Worm (Caenorhabditis elegans): ENCODE data around the gene clc-29.

clc-29 gene

DNA sequence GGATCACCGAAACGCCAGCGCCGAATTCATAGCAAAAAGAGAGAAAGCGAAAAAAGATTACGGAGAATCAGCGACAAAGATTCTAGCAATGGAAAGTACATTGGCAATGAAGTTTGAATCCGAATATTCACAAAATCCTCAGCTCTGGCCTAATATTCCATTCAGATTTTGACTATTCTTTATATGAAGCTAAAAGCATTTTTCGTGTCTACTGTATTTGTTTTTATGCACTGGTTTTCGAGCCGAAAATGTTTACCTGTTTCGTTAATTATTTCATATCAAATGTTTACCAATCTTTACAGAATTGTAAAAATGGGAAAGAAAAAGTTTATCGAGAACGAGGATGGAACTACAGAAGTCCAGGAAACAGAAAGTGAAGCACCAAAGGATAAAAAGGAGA is 39.5 kb downstream of the clc-29 start, which contains the start of gene F10E9.4:
Gene F10E9.4, plus strand, starts transcription at position 301 of the 400 bp plus-strand sequence.
- TF ChIP-seq egl-43 (GFP tag; IDR thresholded peaks at IDR 0.05) (no peak), lsy-2 (tag; optimal IDR thresholded peaks at IDR 0.05) (no peak), ceh-82 (tag; optimal IDR thresholded peaks at IDR 0.05) (no peak), snpc-1.2 (GFP tag; IDR thresholded peaks at IDR 0.05) (no peak), nhr-6 (tag; optimal IDR thresholded peaks at IDR 0.05) (no peak), mdt-29 (GFP tag; IDR thresholded peaks at IDR 0.05) (no peak), lir-3 (tag; optimal IDR thresholded peaks at IDR 0.05) (no peak), ceh-28 (tag; optimal IDR thresholded peaks at IDR 0.05) (no peak), rbr-2 (tag; optimal IDR thresholded peaks at IDR 0.05) (no peak)

DNA sequence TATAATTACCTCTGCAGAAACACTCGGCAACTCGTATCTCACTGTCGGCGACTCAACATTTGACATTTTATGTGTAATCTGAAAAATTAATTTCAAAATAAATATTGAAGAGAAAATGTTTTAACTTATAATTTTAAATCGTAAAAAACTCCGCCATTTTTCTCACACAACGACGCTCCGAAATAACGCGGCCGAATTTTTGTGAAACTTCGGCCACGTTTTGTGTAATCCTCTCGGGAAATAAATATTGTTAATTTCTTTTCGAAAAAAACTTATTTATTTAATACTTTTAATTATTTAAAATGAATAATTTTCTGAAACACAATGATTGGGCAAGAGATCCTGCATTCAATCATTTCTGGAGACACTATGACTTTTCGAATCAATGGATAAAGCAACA is 40.4 kb downstream of the clc-29 start, which contains the start of the genes F10E9.7 and F10E9.5:
Gene F10E9.7, minus strand, starts transcription at position 86 of the 400 bp plus-strand sequence.
Gene F10E9.5, plus strand, starts transcription at position 237 of the 400 bp plus-strand sequence.
- TF ChIP-seq Y5F2A.4 (GFP tag; optimal IDR thresholded peaks at IDR 0.05) = no peak
- peak; percentile 45 for TF ChIP-seq nhr-6 (tag; optimal IDR thresholded peaks at IDR 0.05)
- TF ChIP-seq rbr-2 (tag; optimal IDR thresholded peaks at IDR 0.05) = peak; percentile 76
- peak in 1 of 2 experiments; percentile 96 for TF ChIP-seq lsy-2 (tag; optimal IDR thresholded peaks at IDR 0.05)
- no peak for TF ChIP-seq ceh-28 (tag; optimal IDR thresholded peaks at IDR 0.05)
- TF ChIP-seq pqm-1 (tag; optimal IDR thresholded peaks at IDR 0.05) = peak; percentile 25
- peak; percentile 24 for TF ChIP-seq nhr-48 (tag; optimal IDR thresholded peaks at IDR 0.05)
- TF ChIP-seq arid-1 (GFP tag; conservative IDR thresholded peaks at IDR 0.05) = peak; percentile 60; the same call in 1 of the 2 replicates
- no peak for TF ChIP-seq aha-1 (tag)
- TF ChIP-seq ZK337.2 (GFP tag; IDR thresholded peaks at IDR 0.05) = peak; percentile 97
- TF ChIP-seq mep-1 (tag; optimal IDR thresholded peaks at IDR 0.05) = peak; percentile 87
- TF ChIP-seq sdz-12 (GFP tag; optimal IDR thresholded peaks at IDR 0.05) = peak; percentile 68
- peak; percentile 60; the same call in 1 of the 2 replicates for TF ChIP-seq zfp-3 (GFP tag; conservative IDR thresholded peaks at IDR 0.05)
- TF ChIP-seq madf-5 (GFP tag; IDR thresholded peaks at IDR 0.05) = peak in 1 of 2 experiments; percentile 61; a peak in 1 of 4 replicates
- TF ChIP-seq hlh-11 (tag; optimal IDR thresholded peaks at IDR 0.05) = no peak
- no peak for TF ChIP-seq cey-2 (tag; optimal IDR thresholded peaks at IDR 0.05; ENCODE audit: borderline replicate concordance, insufficient read depth)
- 0 out of 2 replicates have a peak, but pooled peaks have one; percentile 10 for TF ChIP-seq tag-97 (GFP tag; IDR thresholded peaks at IDR 0.05)
- peak; percentile 34 for TF ChIP-seq nhr-28 (tag; optimal IDR thresholded peaks at IDR 0.05)
- TF ChIP-seq ceh-44 (GFP tag; IDR thresholded peaks at IDR 0.05) = peak; percentile 86
- peak; percentile 71; the same call in 1 of the 2 replicates for TF ChIP-seq lin-1 (GFP tag; IDR thresholded peaks at IDR 0.05)
- TF ChIP-seq Y48G9A.11 (GFP tag; IDR thresholded peaks at IDR 0.05) = peak; percentile 99
- TF ChIP-seq mxl-3 (GFP tag; optimal IDR thresholded peaks at IDR 0.05) = peak; percentile 39
- TF ChIP-seq zip-11 (GFP tag; IDR thresholded peaks at IDR 0.05) = no peak
- TF ChIP-seq vab-7 (GFP tag; IDR thresholded peaks at IDR 0.05) = 0 out of 2 replicates have a peak, but pooled peaks have one; percentile 56
- TF ChIP-seq mxl-2 (GFP tag; conservative IDR thresholded peaks at IDR 0.05) = no peak
- TF ChIP-seq ztf-7 (tag; optimal IDR thresholded peaks at IDR 0.05) = peak; percentile 70
- peak; percentile 79 for TF ChIP-seq lin-38 (GFP tag; IDR thresholded peaks at IDR 0.05)
- TF ChIP-seq lin-15B (tag; optimal IDR thresholded peaks at IDR 0.05) = peak; percentile 45
- peak; percentile 32 for TF ChIP-seq spr-1 (tag; optimal IDR thresholded peaks at IDR 0.05)
- TF ChIP-seq hlh-30 (tag; optimal IDR thresholded peaks at IDR 0.05; ENCODE audit: insufficient read depth) = peak; percentile 63
- TF ChIP-seq nhr-102 (tag; optimal IDR thresholded peaks at IDR 0.05) = peak; percentile 54
- TF ChIP-seq daf-16 (GFP tag; optimal IDR thresholded peaks at IDR 0.05) = peak in 1 of 2 experiments; percentile 27
- TF ChIP-seq daf-16 (tag; optimal IDR thresholded peaks at IDR 0.05) = peak; percentile 56
- 0 out of 2 replicates have a peak, but pooled peaks have one; percentile 28 for TF ChIP-seq ceh-20 (GFP tag; IDR thresholded peaks at IDR 0.05)
- TF ChIP-seq F10B5.3 (tag; optimal IDR thresholded peaks at IDR 0.05) = no peak
- TF ChIP-seq fkh-10 (GFP tag; optimal IDR thresholded peaks at IDR 0.05) = peak; percentile 60
- TF ChIP-seq dve-1 (tag; optimal IDR thresholded peaks at IDR 0.05; ENCODE audit: insufficient read depth) = peak; percentile 86
- peak; percentile 16 for TF ChIP-seq F49E8.2 (tag; optimal IDR thresholded peaks at IDR 0.05; ENCODE audit: borderline replicate concordance)
- TF ChIP-seq T20F7.1 (GFP tag; optimal IDR thresholded peaks at IDR 0.05) = peak; percentile 99
- peak; percentile 47 for TF ChIP-seq zfp-2 (tag; optimal IDR thresholded peaks at IDR 0.05)
- TF ChIP-seq hmg-1.1 (GFP tag; IDR thresholded peaks at IDR 0.05) = peak; percentile 54; the same call in 1 of the 2 replicates
- no peak for TF ChIP-seq nhr-10 (tag; optimal IDR thresholded peaks at IDR 0.05)
- TF ChIP-seq duxl-1 (tag; optimal IDR thresholded peaks at IDR 0.05; ENCODE audit: poor library complexity) = peak; percentile 88
